Worm (Caenorhabditis elegans) whole organism, midembryonic: ENCODE data around the gene nhr-201.

Experiments used
- T22C8.4 ChIP-seq: fragments of 200-800 bp; sonication (Bioruptor generic); IDR thresholded peaks from 2 replicates; pipeline ENCODE4 v1.3.6; 2022; ENCODE audit warnings: missing genetic modification characterization, missing compliant biosample characterization
- cog-1 ChIP-seq: sonication (generic microtip); optimal IDR thresholded peaks from 2 replicates; lab custom pipeline; 2016; ENCODE audit warnings: missing genetic modification characterization, missing compliant biosample characterization
- flt-1 ChIP-seq: fragments of 200-800 bp; sonication (Bioruptor generic); IDR thresholded peaks from 2 replicates; pipeline ENCODE4 v1.3.6; 2022; ENCODE audit warnings: missing genetic modification characterization, missing compliant biosample characterization
- klf-2 ChIP-seq: fragments of 200-800 bp; sonication (Bioruptor generic); conservative IDR thresholded peaks from 2 replicates; pipeline ENCODE4 v1.3.6; 2022; ENCODE audit warnings: missing genetic modification reagents, missing genetic modification characterization, missing compliant biosample characterization
- med-1 ChIP-seq: sonication (generic microtip); optimal IDR thresholded peaks from 2 replicates; lab custom pipeline; 2017; ENCODE audit warnings: missing genetic modification characterization, mild to moderate bottlenecking, missing compliant biosample characterization, antibody characterized with exemption, missing genetic modification reagents; ENCODE audit not compliant: insufficient read depth
- tab-1 ChIP-seq: fragments of 200-800 bp; sonication (Bioruptor generic); IDR thresholded peaks from 2 replicates; pipeline ENCODE4 v1.3.6; 2022; ENCODE audit warnings: missing genetic modification characterization, missing compliant biosample characterization
- ztf-23 ChIP-seq: fragments of 200-800 bp; sonication (Bioruptor generic); IDR thresholded peaks from 2 replicates; pipeline ENCODE4 v1.3.6; 2022; ENCODE audit warnings: missing genetic modification reagents, missing genetic modification characterization, missing compliant biosample characterization

- no peak for TF ChIP-seq flt-1 (GFP tag; lab: Robert Waterston, UW)
- TF ChIP-seq klf-2 (GFP tag; lab: Robert Waterston, UW) = no peak
- TF ChIP-seq tab-1 (GFP tag; lab: Robert Waterston, UW) = no peak
- TF ChIP-seq ztf-23 (GFP tag; lab: Robert Waterston, UW) = no peak
- TF ChIP-seq med-1 (GFP tag; lab: Kevin White, UChicago) = no peak
- no peak for TF ChIP-seq T22C8.4 (GFP tag; lab: Robert Waterston, UW)
- TF ChIP-seq cog-1 = no peak
These were observed 49.6 kb upstream of the nhr-201 start for ce11 chrV:415072-415471.
